Fruit fly (Drosophila melanogaster) whole organism, embryonic: ENCODE measurements around the gene Alp13.

Source experiments
- ATbp ChIP-seq: fragments of 200-800 bp; sonication (Bioruptor generic); optimal IDR thresholded peaks from 2 replicates; lab custom pipeline; 2017; ENCODE audit warnings: missing biosample characterization, mild to moderate bottlenecking, missing genetic modification characterization, missing genetic modification reagents
- Bgb ChIP-seq: fragments of 200-800 bp; sonication (Bioruptor generic); IDR thresholded peaks from 2 replicates; pipeline ENCODE4 v1.3.6; 2022; ENCODE audit warnings: missing biosample characterization, missing genetic modification characterization; ENCODE audit not compliant: partially characterized antibody
- CG10565 ChIP-seq: fragments of 200-800 bp; sonication (Bioruptor generic); optimal IDR thresholded peaks from 3 replicates; lab custom pipeline; 2016; ENCODE audit warnings: missing biosample characterization, mild to moderate bottlenecking, missing genetic modification characterization
- CG10979 ChIP-seq: fragments of 200-800 bp; sonication (Bioruptor generic); optimal IDR thresholded peaks from 2 replicates; lab custom pipeline; 2018; ENCODE audit warnings: missing biosample characterization, mild to moderate bottlenecking, missing genetic modification characterization, moderate library complexity
- CG11560 ChIP-seq: fragments of 200-800 bp; sonication (Bioruptor generic); IDR thresholded peaks from 3 replicates; pipeline ENCODE4 v1.3.6; 2022; ENCODE audit warnings: missing biosample characterization, missing genetic modification characterization
- CG11723 ChIP-seq: fragments of 200-800 bp; sonication (Bioruptor generic); optimal IDR thresholded peaks from 2 replicates; lab custom pipeline; 2017; ENCODE audit warnings: missing biosample characterization, mild to moderate bottlenecking, missing genetic modification characterization
- CG14667 ChIP-seq: fragments of 200-800 bp; sonication (Bioruptor generic); IDR thresholded peaks from 2 replicates; pipeline ENCODE4 v1.3.6; 2022; ENCODE audit warnings: missing biosample characterization, missing genetic modification characterization
- CG14860 ChIP-seq: fragments of 200-800 bp; sonication (Bioruptor generic); IDR thresholded peaks from 3 replicates; pipeline ENCODE4 v1.3.6; 2022; ENCODE audit warnings: missing biosample characterization, missing genetic modification characterization; ENCODE audit not compliant: partially characterized antibody
- CG15514 ChIP-seq: fragments of 200-800 bp; sonication (Bioruptor generic); optimal IDR thresholded peaks from 3 replicates; lab custom pipeline; 2017; ENCODE audit warnings: missing biosample characterization, missing genetic modification characterization, mild to moderate bottlenecking, moderate library complexity, missing genetic modification reagents
- CG16779 ChIP-seq: fragments of 200-800 bp; sonication (Bioruptor generic); IDR thresholded peaks from 2 replicates; pipeline ENCODE4 v1.3.6; 2022; ENCODE audit warnings: missing biosample characterization, missing genetic modification characterization
- CG17385 ChIP-seq: fragments of 200-800 bp; sonication (Bioruptor generic); optimal IDR thresholded peaks from 3 replicates; lab custom pipeline; 2018; ENCODE audit warnings: missing biosample characterization, mild to moderate bottlenecking, missing genetic modification characterization
- CG17802 ChIP-seq: fragments of 200-800 bp; sonication (Bioruptor generic); optimal IDR thresholded peaks from 2 replicates; lab custom pipeline; 2018; ENCODE audit warnings: missing biosample characterization, mild to moderate bottlenecking, missing genetic modification characterization, moderate library complexity
- CG17912 ChIP-seq: fragments of 200-800 bp; sonication (Bioruptor generic); optimal IDR thresholded peaks from 2 replicates; lab custom pipeline; 2018; ENCODE audit warnings: missing biosample characterization, mild to moderate bottlenecking, missing genetic modification characterization
- CG1792 ChIP-seq: fragments of 200-800 bp; sonication (Bioruptor generic); optimal IDR thresholded peaks from 2 replicates; lab custom pipeline; 2016; ENCODE audit warnings: missing biosample characterization, missing genetic modification characterization
- CG30403 ChIP-seq: fragments of 200-800 bp; sonication (Bioruptor generic); optimal IDR thresholded peaks from 3 replicates; lab custom pipeline; 2016; ENCODE audit warnings: missing biosample characterization, missing genetic modification characterization
- CG4424 ChIP-seq: fragments of 200-800 bp; sonication (Bioruptor generic); optimal IDR thresholded peaks from 3 replicates; lab custom pipeline; 2016; ENCODE audit warnings: missing biosample characterization, missing genetic modification characterization
- CG5245 ChIP-seq: fragments of 200-800 bp; sonication (Bioruptor generic); optimal IDR thresholded peaks from 3 replicates; lab custom pipeline; 2016; ENCODE audit warnings: missing biosample characterization, missing genetic modification characterization
- CG6689 ChIP-seq: fragments of 200-800 bp; sonication (Bioruptor generic); IDR thresholded peaks from 2 replicates; pipeline ENCODE4 v1.3.6; 2022; ENCODE audit warnings: missing biosample characterization, missing genetic modification characterization
- CG6813 ChIP-seq: fragments of 200-800 bp; sonication (Bioruptor generic); optimal IDR thresholded peaks from 2 replicates; lab custom pipeline; 2017; ENCODE audit warnings: missing biosample characterization, missing genetic modification characterization, mild to moderate bottlenecking, moderate library complexity, missing genetic modification reagents
- CG8478 ChIP-seq: fragments of >200 bp; optimal IDR thresholded peaks from 2 replicates; lab custom pipeline; 2018
- CG8765 ChIP-seq: fragments of 200-800 bp; sonication (Bioruptor generic); IDR thresholded peaks from 2 replicates; pipeline ENCODE4 v1.3.6; 2022; ENCODE audit warnings: missing biosample characterization, missing genetic modification characterization
- CrebB ChIP-seq: fragments of 200-800 bp; sonication (Bioruptor generic); optimal IDR thresholded peaks from 3 replicates; lab custom pipeline; 2018; ENCODE audit warnings: missing biosample characterization, mild to moderate bottlenecking, missing genetic modification characterization
- D19B ChIP-seq: fragments of 200-800 bp; sonication (Bioruptor generic); optimal IDR thresholded peaks from 2 replicates; lab custom pipeline; 2017; ENCODE audit warnings: missing biosample characterization, mild to moderate bottlenecking, missing genetic modification characterization
- Dad ChIP-seq: fragments of 200-800 bp; sonication (Bioruptor generic); optimal IDR thresholded peaks from 3 replicates; lab custom pipeline; 2016; ENCODE audit warnings: missing biosample characterization, missing genetic modification characterization
- Dref ChIP-seq: fragments of 200-800 bp; sonication (Bioruptor generic); IDR thresholded peaks from 2 replicates; pipeline ENCODE4 v1.3.6; 2022; ENCODE audit warnings: missing biosample characterization, missing genetic modification characterization
- E2f1 ChIP-seq: fragments of 200-800 bp; sonication (Bioruptor generic); IDR thresholded peaks from 2 replicates; pipeline ENCODE4 v1.3.6; 2022; ENCODE audit warnings: missing biosample characterization, missing genetic modification characterization
- H2.0 ChIP-seq: fragments of 200-800 bp; sonication (Bioruptor generic); IDR thresholded peaks from 2 replicates; pipeline ENCODE4 v1.3.6; 2022; ENCODE audit warnings: missing biosample characterization, missing genetic modification characterization
- Meics ChIP-seq: fragments of 200-800 bp; sonication (Bioruptor generic); optimal IDR thresholded peaks from 2 replicates; lab custom pipeline; 2017; ENCODE audit warnings: missing biosample characterization, mild to moderate bottlenecking, missing genetic modification characterization
- NfI ChIP-seq: fragments of 200-800 bp; sonication (Bioruptor generic); optimal IDR thresholded peaks from 3 replicates; lab custom pipeline; 2018; ENCODE audit warnings: missing biosample characterization, mild to moderate bottlenecking, missing genetic modification characterization, moderate library complexity
- Opbp ChIP-seq: fragments of 200-800 bp; sonication (Bioruptor generic); IDR thresholded peaks from 3 replicates; pipeline ENCODE4 v1.3.6; 2022; ENCODE audit warnings: missing biosample characterization, missing genetic modification characterization; ENCODE audit not compliant: partially characterized antibody
- Pdp1 ChIP-seq, 2 experiments: fragments of 200-800 bp; sonication (Bioruptor generic); optimal IDR thresholded peaks; 3 replicates each; lab custom pipeline; 2016; ENCODE audit warnings: missing biosample characterization in 2 of 2, missing genetic modification characterization in 2 of 2, mild to moderate bottlenecking in 1 of 2, moderate library complexity in 1 of 2
- Ptx1 ChIP-seq: fragments of 200-800 bp; sonication (Bioruptor generic); IDR thresholded peaks from 2 replicates; pipeline ENCODE4 v1.3.6; 2022; ENCODE audit warnings: missing biosample characterization, missing genetic modification characterization
- Ravus ChIP-seq: fragments of 200-800 bp; sonication (Bioruptor generic); IDR thresholded peaks from 2 replicates; pipeline ENCODE4 v1.3.6; 2022; ENCODE audit warnings: missing biosample characterization, missing genetic modification characterization
- Side ChIP-seq: fragments of 200-800 bp; sonication (Bioruptor generic); optimal IDR thresholded peaks from 2 replicates; lab custom pipeline; 2016; ENCODE audit warnings: missing biosample characterization, missing genetic modification characterization
- Sin3A ChIP-seq: fragments of >200 bp; optimal IDR thresholded peaks from 2 replicates; lab custom pipeline; 2018
- ab ChIP-seq: fragments of 200-800 bp; sonication (Bioruptor generic); optimal IDR thresholded peaks from 2 replicates; lab custom pipeline; 2016; ENCODE audit warnings: missing biosample characterization, missing genetic modification characterization
- ato ChIP-seq: fragments of 200-800 bp; sonication (Bioruptor generic); IDR thresholded peaks from 2 replicates; pipeline ENCODE4 v1.3.6; 2022; ENCODE audit warnings: missing biosample characterization, missing genetic modification characterization; ENCODE audit not compliant: partially characterized antibody
- cad ChIP-seq: fragments of >200 bp; optimal IDR thresholded peaks from 2 replicates; lab custom pipeline; 2017; ENCODE audit warnings: missing biosample characterization, missing genetic modification characterization
- cato ChIP-seq: fragments of 200-800 bp; sonication (Bioruptor generic); optimal IDR thresholded peaks from 2 replicates; lab custom pipeline; 2016; ENCODE audit warnings: missing biosample characterization, missing genetic modification characterization, borderline replicate concordance
- dpn ChIP-seq, 2 experiments: fragments of 200-800 bp; sonication (Bioruptor generic); optimal IDR thresholded peaks; 3 replicates each; lab custom pipeline; 2016; ENCODE audit warnings: missing biosample characterization in 2 of 2, missing genetic modification characterization in 2 of 2
- gem ChIP-seq: fragments of 200-800 bp; sonication (Bioruptor generic); optimal IDR thresholded peaks from 2 replicates; lab custom pipeline; 2019; ENCODE audit warnings: missing biosample characterization, mild to moderate bottlenecking, missing genetic modification characterization, moderate library complexity
- gro ChIP-seq: fragments of 200-800 bp; sonication (Bioruptor generic); optimal IDR thresholded peaks from 2 replicates; lab custom pipeline; 2016; ENCODE audit warnings: missing biosample characterization, missing genetic modification characterization
- hth ChIP-seq: fragments of >200 bp; optimal IDR thresholded peaks from 2 replicates; lab custom pipeline; 2017; ENCODE audit warnings: inconsistent platforms
- lmd ChIP-seq: fragments of 200-800 bp; sonication (Bioruptor generic); IDR thresholded peaks from 2 replicates; pipeline ENCODE4 v1.3.6; 2022; ENCODE audit warnings: missing biosample characterization, missing genetic modification characterization
- mirr ChIP-seq: fragments of 200-800 bp; sonication (Bioruptor generic); optimal IDR thresholded peaks from 3 replicates; lab custom pipeline; 2018; ENCODE audit warnings: missing biosample characterization, mild to moderate bottlenecking, missing genetic modification characterization
- mld ChIP-seq: fragments of 200-800 bp; sonication (Bioruptor generic); IDR thresholded peaks from 3 replicates; pipeline ENCODE4 v1.3.6; 2022; ENCODE audit warnings: missing biosample characterization, missing genetic modification characterization; ENCODE audit not compliant: partially characterized antibody
- sima ChIP-seq: fragments of 200-800 bp; sonication (Bioruptor generic); optimal IDR thresholded peaks from 2 replicates; lab custom pipeline; 2016; ENCODE audit warnings: missing biosample characterization, missing genetic modification characterization
- tgo ChIP-seq: fragments of 200-800 bp; sonication (Bioruptor generic); IDR thresholded peaks from 3 replicates; pipeline ENCODE4 v1.3.6; 2022; ENCODE audit warnings: missing biosample characterization, missing genetic modification characterization
- trem ChIP-seq: fragments of 200-800 bp; optimal IDR thresholded peaks from 3 replicates; lab custom pipeline; 2019; ENCODE audit warnings: missing biosample characterization, mild to moderate bottlenecking, missing genetic modification characterization, moderate library complexity
- z ChIP-seq: fragments of 200-800 bp; sonication (Bioruptor generic); IDR thresholded peaks from 3 replicates; pipeline ENCODE4 v1.3.6; 2022; ENCODE audit warnings: missing biosample characterization, missing genetic modification characterization
- zen2 ChIP-seq: fragments of 200-800 bp; sonication (Bioruptor generic); IDR thresholded peaks from 3 replicates; pipeline ENCODE4 v1.3.6; 2022; ENCODE audit warnings: missing biosample characterization, missing genetic modification characterization; ENCODE audit not compliant: partially characterized antibody
- zfh2 ChIP-seq: fragments of 200-800 bp; sonication (Bioruptor generic); optimal IDR thresholded peaks from 2 replicates; lab custom pipeline; 2016; ENCODE audit warnings: missing biosample characterization, missing genetic modification characterization

The Alp13 gene

DNA sequence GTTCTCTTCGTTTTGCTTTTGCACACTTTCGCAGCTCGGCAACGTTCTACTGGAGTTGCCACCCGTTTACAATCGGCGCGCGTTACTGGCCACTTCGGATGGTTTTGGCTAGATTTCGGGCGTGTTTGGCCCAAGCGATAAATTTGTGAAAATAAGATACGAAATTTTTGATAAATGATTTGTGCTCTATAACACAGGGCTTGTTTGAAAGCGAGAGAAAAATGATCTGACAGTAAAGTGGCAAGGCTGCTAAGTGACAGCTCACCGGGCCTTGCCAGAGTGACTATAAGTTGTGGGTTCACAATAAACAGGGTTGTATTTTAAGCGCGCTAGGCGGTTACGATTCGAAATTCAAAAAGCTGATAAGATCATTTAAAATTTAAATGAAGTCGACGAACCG is 34.8 kb upstream of the Alp13 start, which contains the start of gene Fmr1 (continued):
- TF ChIP-seq tgo (GFP tag; lab: Robert Waterston, UW) (no peak), gem (tag; lab: Kevin White, UChicago) (peak; percentile 51), Ravus (GFP tag; lab: Robert Waterston, UW) (no peak), CG17802 (tag; lab: Kevin White, UChicago) (no peak), CG4424 (GFP tag; lab: Kevin White, UChicago) (peak; percentile 22), Bgb (GFP tag; lab: Robert Waterston, UW) (no peak), Opbp (GFP tag; lab: Robert Waterston, UW) (peak; percentile 15; the same call in 1 of the 3 replicates), zfh2 (peak; percentile 59), lmd (peak; percentile 51; the same call in 1 of the 2 replicates), sima (GFP tag; lab: Kevin White, UChicago) (no peak), CG8478 (lab: Kevin White, UChicago) (no peak), dpn (GFP tag; optimal IDR thresholded peaks at IDR 0.05; lab: Kevin White, UChicago) (peak; percentile 51 to 52), CG16779 (no peak), CrebB (tag; lab: Kevin White, UChicago) (no peak), Meics (peak; percentile 25), gro (GFP tag; lab: Kevin White, UChicago) (no peak), D19B (GFP tag; lab: Kevin White, UChicago) (no peak), CG5245 (GFP tag; lab: Kevin White, UChicago) (no peak), NfI (GFP tag; lab: Kevin White, UChicago) (peak; percentile 67), CG15514 (GFP tag; lab: Kevin White, UChicago) (peak; percentile 85), ato (no peak), trem (tag; lab: Kevin White, UChicago) (peak; percentile 89), Dad (GFP tag; lab: Kevin White, UChicago) (peak; percentile 73), Side (GFP tag; lab: Kevin White, UChicago) (peak; percentile 27), CG14860 (GFP tag; lab: Robert Waterston, UW) (no peak), hth (no peak), mirr (peak; percentile 46), Pdp1 (GFP tag; optimal IDR thresholded peaks at IDR 0.05; lab: Kevin White, UChicago) (peak; percentile 44 to 55), H2.0 (GFP tag; lab: Robert Waterston, UW) (no peak), CG1792 (GFP tag; lab: Kevin White, UChicago) (peak; percentile 52), CG10565 (GFP tag; lab: Kevin White, UChicago) (no peak), ab (no peak), Dref (GFP tag; lab: Robert Waterston, UW) (peak; percentile 42; the same call in 1 of the 2 replicates), Sin3A (peak; percentile 99), CG6689 (GFP tag; lab: Robert Waterston, UW) (peak; percentile 50; the same call in 1 of the 2 replicates), cato (GFP tag; lab: Kevin White, UChicago) (no peak), CG17385 (GFP tag; lab: Kevin White, UChicago) (no peak), CG8765 (GFP tag; lab: Robert Waterston, UW) (no peak), zen2 (GFP tag; lab: Robert Waterston, UW) (no peak), Ptx1 (peak; percentile 55; the same call in 1 of the 2 replicates), E2f1 (GFP tag; lab: Robert Waterston, UW) (0 out of 2 replicates have a peak, but pooled peaks have one; percentile 32), CG6813 (GFP tag; lab: Kevin White, UChicago) (no peak), cad (GFP tag; lab: Kevin White, UChicago) (no peak), CG10979 (tag; lab: Kevin White, UChicago) (peak; percentile 19), CG17912 (no peak), CG11560 (no peak), CG11723 (GFP tag; lab: Kevin White, UChicago) (peak; percentile 41), CG14667 (GFP tag; lab: Robert Waterston, UW) (0 out of 2 replicates have a peak, but pooled peaks have one; percentile 12), mld (GFP tag; lab: Robert Waterston, UW) (no peak), CG30403 (peak; percentile 58), z (no peak), ATbp (peak; percentile 12)
